Fruit fly (Drosophila melanogaster) whole organism, pupa: ENCODE data around the gene CG3062.

Experiments
- CG10348 ChIP-seq: fragments of 200-800 bp; sonication (Bioruptor generic); IDR thresholded peaks from 2 replicates; pipeline ENCODE4 v1.3.6; 2022; ENCODE audit warnings: missing biosample characterization, missing genetic modification characterization
- CG12605 ChIP-seq: fragments of 200-800 bp; sonication (Bioruptor generic); IDR thresholded peaks from 2 replicates; pipeline ENCODE4 v1.3.6; 2022; ENCODE audit warnings: missing biosample characterization, missing genetic modification characterization
- CG13204 ChIP-seq: fragments of 200-800 bp; sonication (Bioruptor generic); optimal IDR thresholded peaks from 2 replicates; lab custom pipeline; 2018; ENCODE audit warnings: missing biosample characterization, mild to moderate bottlenecking, missing genetic modification characterization, moderate library complexity
- CG14655 ChIP-seq: fragments of 200-800 bp; sonication (Bioruptor generic); optimal IDR thresholded peaks from 3 replicates; lab custom pipeline; 2017; ENCODE audit warnings: mild to moderate bottlenecking, missing biosample characterization, missing genetic modification reagents, missing genetic modification characterization
- CG15710 ChIP-seq: fragments of 200-800 bp; sonication (Bioruptor generic); optimal IDR thresholded peaks from 2 replicates; lab custom pipeline; 2018; ENCODE audit warnings: missing biosample characterization, mild to moderate bottlenecking, missing genetic modification characterization, moderate library complexity
- CG17806 ChIP-seq: fragments of 200-800 bp; sonication (Bioruptor generic); optimal IDR thresholded peaks from 2 replicates; lab custom pipeline; 2018; ENCODE audit warnings: missing biosample characterization, mild to moderate bottlenecking, missing genetic modification characterization, moderate library complexity
- CG32121 ChIP-seq: fragments of 200-800 bp; sonication (Bioruptor generic); IDR thresholded peaks from 2 replicates; pipeline ENCODE4 v1.3.6; 2022; ENCODE audit warnings: missing biosample characterization, missing genetic modification characterization
- CG34367 ChIP-seq: fragments of 200-800 bp; sonication (Bioruptor generic); optimal IDR thresholded peaks from 2 replicates; lab custom pipeline; 2018; ENCODE audit warnings: missing biosample characterization, mild to moderate bottlenecking, missing genetic modification characterization
- CG4496 ChIP-seq: fragments of 200-800 bp; sonication (Bioruptor generic); IDR thresholded peaks from 3 replicates; pipeline ENCODE4 v1.3.6; 2022; ENCODE audit warnings: missing biosample characterization, missing genetic modification characterization
- CG8159 ChIP-seq: fragments of 200-800 bp; sonication (Bioruptor generic); optimal IDR thresholded peaks from 3 replicates; lab custom pipeline; 2018; ENCODE audit warnings: missing biosample characterization, mild to moderate bottlenecking, missing genetic modification characterization, moderate library complexity
- CG8301 ChIP-seq: fragments of 200-800 bp; sonication (Bioruptor generic); optimal IDR thresholded peaks from 2 replicates; lab custom pipeline; 2018; ENCODE audit warnings: missing biosample characterization, mild to moderate bottlenecking, missing genetic modification characterization
- CG9948 ChIP-seq: fragments of 200-800 bp; sonication (Bioruptor generic); optimal IDR thresholded peaks from 2 replicates; lab custom pipeline; 2018; ENCODE audit warnings: missing biosample characterization, mild to moderate bottlenecking, missing genetic modification characterization, moderate library complexity
- D1 ChIP-seq: fragments of 200-800 bp; sonication (Bioruptor generic); optimal IDR thresholded peaks from 2 replicates; lab custom pipeline; 2018; ENCODE audit warnings: missing biosample characterization, mild to moderate bottlenecking, missing genetic modification characterization, moderate library complexity
- EcR ChIP-seq: fragments of 200-800 bp; sonication (Bioruptor generic); optimal IDR thresholded peaks from 3 replicates; lab custom pipeline; 2019; ENCODE audit warnings: missing biosample characterization, missing genetic modification characterization, mild to moderate bottlenecking, moderate library complexity, missing genetic modification reagents
- Ets98B ChIP-seq: fragments of 200-800 bp; sonication (Bioruptor generic); IDR thresholded peaks from 2 replicates; pipeline ENCODE4 v1.3.6; 2022; ENCODE audit warnings: missing biosample characterization, missing genetic modification characterization
- Pif1A ChIP-seq: fragments of 200-800 bp; sonication (Bioruptor generic); optimal IDR thresholded peaks from 3 replicates; lab custom pipeline; 2016; ENCODE audit warnings: missing biosample characterization, missing genetic modification characterization
- Pif1B ChIP-seq: fragments of 200-800 bp; sonication (Bioruptor generic); optimal IDR thresholded peaks from 3 replicates; lab custom pipeline; 2016; ENCODE audit warnings: missing biosample characterization, missing genetic modification characterization
- Snoo ChIP-seq: fragments of 200-800 bp; sonication (Bioruptor generic); optimal IDR thresholded peaks from 3 replicates; lab custom pipeline; 2017; ENCODE audit warnings: missing biosample characterization, mild to moderate bottlenecking, missing genetic modification characterization, inconsistent platforms
- fd96Ca ChIP-seq: fragments of 200-800 bp; sonication (Bioruptor generic); IDR thresholded peaks from 3 replicates; pipeline ENCODE4 v1.3.6; 2022; ENCODE audit warnings: missing biosample characterization, missing genetic modification characterization
- gl ChIP-seq: fragments of 200-800 bp; sonication (Bioruptor generic); optimal IDR thresholded peaks from 2 replicates; lab custom pipeline; 2018; ENCODE audit warnings: missing biosample characterization, mild to moderate bottlenecking, missing genetic modification characterization
- rn ChIP-seq: fragments of 200-800 bp; sonication (Bioruptor generic); IDR thresholded peaks from 2 replicates; pipeline ENCODE4 v1.3.6; 2022; ENCODE audit warnings: missing biosample characterization, missing genetic modification characterization

Gene CG3062

dm6 chrX:4686723-4687122 is 42.1 kb upstream of the CG3062 start, which contains the start of gene Pp2C1:
Pp2C1 (minus strand) TSS chrX:4686903.
- TF ChIP-seq Pif1A (GFP tag; lab: Kevin White, UChicago) (no peak), CG17806 (tag; lab: Kevin White, UChicago) (no peak), CG9948 (tag; lab: Kevin White, UChicago) (no peak), CG34367 (tag; lab: Kevin White, UChicago) (no peak), CG13204 (GFP tag; lab: Kevin White, UChicago) (no peak), fd96Ca (no peak), CG12605 (GFP tag; lab: Robert Waterston, UW) (no peak), CG15710 (no peak)

dm6 chrX:4686150-4686549 is 41.5 kb upstream of the CG3062 start:
- TF ChIP-seq CG17806 (tag; lab: Kevin White, UChicago) (peak; percentile 40), CG4496 (GFP tag; lab: Robert Waterston, UW) (peak; percentile 91), CG34367 (tag; lab: Kevin White, UChicago) (peak; percentile 80), CG13204 (GFP tag; lab: Kevin White, UChicago) (peak; percentile 78), Pif1A (GFP tag; lab: Kevin White, UChicago) (peak; percentile 73), D1 (no peak), Snoo (tag; lab: Kevin White, UChicago) (peak; percentile 69), fd96Ca (peak; percentile 69; the same call in 2 of the 3 replicates), CG8159 (tag; lab: Kevin White, UChicago) (peak; percentile 60), CG8301 (tag; lab: Kevin White, UChicago) (peak; percentile 72), Ets98B (GFP tag; lab: Robert Waterston, UW) (peak; percentile 72), CG32121 (GFP tag; lab: Robert Waterston, UW) (peak; percentile 81), Pif1B (GFP tag; lab: Kevin White, UChicago) (peak; percentile 81), CG14655 (GFP tag; lab: Kevin White, UChicago) (peak; percentile 88), rn (GFP tag; lab: Robert Waterston, UW) (peak; percentile 70), EcR (GFP tag; lab: Kevin White, UChicago) (no peak), CG10348 (GFP tag; lab: Robert Waterston, UW) (no peak), CG15710 (peak; percentile 70), CG12605 (GFP tag; lab: Robert Waterston, UW) (peak; percentile 91), gl (tag; lab: Kevin White, UChicago) (peak; percentile 77), CG9948 (tag; lab: Kevin White, UChicago) (peak; percentile 64)
- TF ChIP-seq, all 21 proteins: peak for 18

dm6 chrX:4684444-4684924 is 39.8 kb upstream of the CG3062 start:
- peak; percentile 67 for TF ChIP-seq CG14655 (GFP tag; lab: Kevin White, UChicago)
- TF ChIP-seq CG12605 (GFP tag; lab: Robert Waterston, UW) = peak; percentile 67; the same call in 1 of the 2 replicates
- TF ChIP-seq CG13204 (GFP tag; lab: Kevin White, UChicago) = no peak
- TF ChIP-seq CG8301 (tag; lab: Kevin White, UChicago) = peak; percentile 55
- peak; percentile 33 for TF ChIP-seq Pif1B (GFP tag; lab: Kevin White, UChicago)
- TF ChIP-seq CG8159 (tag; lab: Kevin White, UChicago) = peak; percentile 69
- TF ChIP-seq gl (tag; lab: Kevin White, UChicago) = peak; percentile 36
- peak; percentile 63 for TF ChIP-seq CG15710
- peak; percentile 94 for TF ChIP-seq CG4496 (GFP tag; lab: Robert Waterston, UW)
- peak; percentile 52 for TF ChIP-seq CG17806 (tag; lab: Kevin White, UChicago)
- TF ChIP-seq CG34367 (tag; lab: Kevin White, UChicago) = peak; percentile 34
- TF ChIP-seq D1 = no peak
- peak; percentile 24 for TF ChIP-seq CG9948 (tag; lab: Kevin White, UChicago)
- TF ChIP-seq EcR (GFP tag; lab: Kevin White, UChicago) = peak; percentile 54
- peak; percentile 94 for TF ChIP-seq fd96Ca
- peak; percentile 87 for TF ChIP-seq CG32121 (GFP tag; lab: Robert Waterston, UW)
- peak; percentile 62 for TF ChIP-seq Pif1A (GFP tag; lab: Kevin White, UChicago)
- peak; percentile 62 for TF ChIP-seq rn (GFP tag; lab: Robert Waterston, UW)
- peak; percentile 81 for TF ChIP-seq Snoo (tag; lab: Kevin White, UChicago)
- TF ChIP-seq Ets98B (GFP tag; lab: Robert Waterston, UW) = peak; percentile 91
- no peak for TF ChIP-seq CG10348 (GFP tag; lab: Robert Waterston, UW)

DNA sequence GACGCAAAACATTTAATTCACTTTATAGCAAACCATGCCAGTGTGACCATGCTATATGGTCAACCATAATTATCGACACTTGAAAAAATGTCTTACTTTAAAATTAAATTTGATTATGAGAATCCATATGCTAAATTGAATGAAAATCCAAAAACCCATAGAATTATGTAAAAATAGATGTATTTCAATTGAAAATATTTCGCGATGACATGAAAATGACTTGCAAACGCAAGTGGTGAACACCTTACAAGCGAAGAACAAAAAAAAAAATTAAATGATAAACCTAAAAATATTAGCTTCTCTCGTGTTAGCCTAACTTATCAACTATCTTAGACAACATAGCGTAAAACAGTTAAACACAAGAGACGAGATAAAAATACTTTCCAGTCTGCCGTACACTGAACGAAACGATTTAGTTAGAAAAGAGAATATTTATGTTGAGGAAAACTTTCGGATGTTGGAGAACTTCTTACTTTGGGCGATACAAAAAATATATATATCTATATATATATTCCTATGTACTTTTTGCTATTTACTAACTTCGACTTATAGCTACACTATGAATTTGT is 35.2 kb upstream of the CG3062 start:
- peak; percentile 45 for TF ChIP-seq CG9948 (tag; lab: Kevin White, UChicago)
- peak; percentile 44 for TF ChIP-seq CG15710
- TF ChIP-seq Pif1B (GFP tag; lab: Kevin White, UChicago) = peak; percentile 51
- TF ChIP-seq CG34367 (tag; lab: Kevin White, UChicago) = peak; percentile 51
- no peak for TF ChIP-seq D1
- peak; percentile 60 for TF ChIP-seq CG32121 (GFP tag; lab: Robert Waterston, UW)
- TF ChIP-seq Pif1A (GFP tag; lab: Kevin White, UChicago) = peak; percentile 64
- peak; percentile 75 for TF ChIP-seq CG4496 (GFP tag; lab: Robert Waterston, UW)
- TF ChIP-seq rn (GFP tag; lab: Robert Waterston, UW) = no peak
- TF ChIP-seq CG8159 (tag; lab: Kevin White, UChicago) = peak; percentile 60
- TF ChIP-seq CG8301 (tag; lab: Kevin White, UChicago) = peak; percentile 55
- TF ChIP-seq fd96Ca = no peak
- TF ChIP-seq CG13204 (GFP tag; lab: Kevin White, UChicago) = no peak
- TF ChIP-seq CG10348 (GFP tag; lab: Robert Waterston, UW) = no peak
- peak; percentile 56 for TF ChIP-seq CG17806 (tag; lab: Kevin White, UChicago)
- TF ChIP-seq CG12605 (GFP tag; lab: Robert Waterston, UW) = no peak
- peak; percentile 59 for TF ChIP-seq CG14655 (GFP tag; lab: Kevin White, UChicago)
- TF ChIP-seq gl (tag; lab: Kevin White, UChicago) = no peak
- TF ChIP-seq Ets98B (GFP tag; lab: Robert Waterston, UW) = peak; percentile 36
- no peak for TF ChIP-seq EcR (GFP tag; lab: Kevin White, UChicago)
